Fruit fly (Drosophila melanogaster) whole organism, embryonic: ENCODE results near the gene CG31178.

Experiments
- ATbp ChIP-seq: fragments of 200-800 bp; sonication (Bioruptor generic); optimal IDR thresholded peaks from 2 replicates; lab custom pipeline; 2017; ENCODE audit warnings: missing biosample characterization, mild to moderate bottlenecking, missing genetic modification characterization, missing genetic modification reagents
- Adf1 ChIP-seq: fragments of 200-800 bp; sonication (Bioruptor generic); IDR thresholded peaks from 2 replicates; pipeline ENCODE4 v1.3.6; 2022; ENCODE audit warnings: missing biosample characterization, missing genetic modification characterization
- BEAF-32 ChIP-seq: fragments of 200-800 bp; sonication (Bioruptor generic); optimal IDR thresholded peaks from 3 replicates; lab custom pipeline; 2017; ENCODE audit warnings: missing biosample characterization, missing genetic modification characterization, mild to moderate bottlenecking, moderate library complexity, missing genetic modification reagents
- BtbVII ChIP-seq: fragments of 200-800 bp; sonication (Bioruptor generic); optimal IDR thresholded peaks from 3 replicates; lab custom pipeline; 2017; ENCODE audit warnings: missing biosample characterization, mild to moderate bottlenecking, missing genetic modification characterization
- CG10543 ChIP-seq: fragments of 200-800 bp; sonication (Bioruptor generic); optimal IDR thresholded peaks from 3 replicates; lab custom pipeline; 2017; ENCODE audit warnings: missing biosample characterization, mild to moderate bottlenecking, missing genetic modification characterization, moderate library complexity
- CG12942 ChIP-seq: fragments of 200-800 bp; sonication (Bioruptor generic); optimal IDR thresholded peaks from 3 replicates; lab custom pipeline; 2016; ENCODE audit warnings: missing biosample characterization, missing genetic modification characterization
- CG13424 ChIP-seq: fragments of 200-800 bp; sonication (Bioruptor generic); optimal IDR thresholded peaks from 2 replicates; lab custom pipeline; 2019; ENCODE audit warnings: missing biosample characterization, mild to moderate bottlenecking, missing genetic modification characterization, moderate library complexity
- CG14667 ChIP-seq: fragments of 200-800 bp; sonication (Bioruptor generic); IDR thresholded peaks from 2 replicates; pipeline ENCODE4 v1.3.6; 2022; ENCODE audit warnings: missing biosample characterization, missing genetic modification characterization
- CG15011 ChIP-seq: fragments of 200-800 bp; sonication (Bioruptor generic); optimal IDR thresholded peaks from 3 replicates; lab custom pipeline; 2018; ENCODE audit warnings: missing biosample characterization, mild to moderate bottlenecking, missing genetic modification characterization
- CG2129 ChIP-seq: fragments of 200-800 bp; sonication (Bioruptor generic); IDR thresholded peaks from 2 replicates; pipeline ENCODE4 v1.3.6; 2022; ENCODE audit warnings: missing biosample characterization, missing genetic modification characterization; ENCODE audit not compliant: partially characterized antibody
- CG3163 ChIP-seq: fragments of 200-800 bp; sonication (Bioruptor generic); optimal IDR thresholded peaks from 3 replicates; lab custom pipeline; 2016; ENCODE audit warnings: missing biosample characterization, missing genetic modification characterization
- CG3726 ChIP-seq: fragments of 200-800 bp; sonication (Bioruptor generic); IDR thresholded peaks from 3 replicates; pipeline ENCODE4, ENCODE4 v1.3.6; 2022; ENCODE audit warnings: missing biosample characterization, missing genetic modification characterization
- HLHmδ ChIP-seq: fragments of 200-800 bp; sonication (Bioruptor generic); optimal IDR thresholded peaks from 2 replicates; lab custom pipeline; 2018; ENCODE audit warnings: missing biosample characterization, mild to moderate bottlenecking, missing genetic modification characterization, moderate library complexity
- Lpt ChIP-seq: fragments of >200 bp; optimal IDR thresholded peaks from 2 replicates; lab custom pipeline; 2018; ENCODE audit warnings: missing biosample characterization, missing genetic modification characterization
- MTF-1 ChIP-seq: fragments of 200-800 bp; sonication (Bioruptor generic); optimal IDR thresholded peaks from 2 replicates; lab custom pipeline; 2018; ENCODE audit warnings: missing biosample characterization, mild to moderate bottlenecking, missing genetic modification characterization, borderline replicate concordance
- Mad ChIP-seq: fragments of 200-800 bp; sonication (Bioruptor generic); optimal IDR thresholded peaks from 2 replicates; lab custom pipeline; 2016; ENCODE audit warnings: missing biosample characterization, missing genetic modification characterization
- Myb ChIP-seq: fragments of 200-800 bp; sonication (Bioruptor generic); optimal IDR thresholded peaks from 2 replicates; lab custom pipeline; 2016; ENCODE audit warnings: missing biosample characterization, missing genetic modification characterization
- NK7.1 ChIP-seq: fragments of 200-800 bp; sonication (Bioruptor generic); optimal IDR thresholded peaks from 3 replicates; lab custom pipeline; 2016; ENCODE audit warnings: missing biosample characterization, missing genetic modification characterization
- Nf-YB ChIP-seq: fragments of 200-800 bp; sonication (Bioruptor generic); optimal IDR thresholded peaks from 3 replicates; lab custom pipeline; 2019; ENCODE audit warnings: missing biosample characterization, mild to moderate bottlenecking, missing genetic modification characterization, moderate library complexity
- Optix ChIP-seq: fragments of 200-800 bp; sonication (Bioruptor generic); IDR thresholded peaks from 3 replicates; pipeline ENCODE4 v1.3.6; 2022; ENCODE audit warnings: missing biosample characterization, missing genetic modification characterization
- ash1 ChIP-seq: fragments of 200-800 bp; sonication (Bioruptor generic); optimal IDR thresholded peaks from 2 replicates; lab custom pipeline; 2018; ENCODE audit warnings: missing biosample characterization, mild to moderate bottlenecking, missing genetic modification characterization
- bowl ChIP-seq: fragments of 200-800 bp; sonication (Bioruptor generic); IDR thresholded peaks from 2 replicates; pipeline ENCODE4 v1.3.6; 2022; ENCODE audit warnings: missing biosample characterization, missing genetic modification characterization
- btn ChIP-seq: fragments of 200-800 bp; sonication (Bioruptor generic); optimal IDR thresholded peaks from 2 replicates; lab custom pipeline; 2016; ENCODE audit warnings: missing biosample characterization, missing genetic modification characterization
- chinmo ChIP-seq: fragments of 200-800 bp; sonication (Bioruptor generic); IDR thresholded peaks from 4 replicates; pipeline ENCODE4 v1.3.6; 2022; ENCODE audit warnings: missing biosample characterization, missing genetic modification characterization; ENCODE audit not compliant: partially characterized antibody
- chm ChIP-seq: fragments of 200-800 bp; sonication (Bioruptor generic); IDR thresholded peaks from 2 replicates; pipeline ENCODE4 v1.3.6; 2022; ENCODE audit warnings: missing biosample characterization, missing genetic modification characterization
- corto ChIP-seq: fragments of 200-800 bp; sonication (Bioruptor generic); optimal IDR thresholded peaks from 2 replicates; lab custom pipeline; 2016; ENCODE audit warnings: missing biosample characterization, mild to moderate bottlenecking, missing genetic modification characterization, moderate library complexity
- croc ChIP-seq: fragments of 200-800 bp; sonication (Bioruptor generic); conservative IDR thresholded peaks from 3 replicates; pipeline ENCODE4 v1.3.6; 2022; ENCODE audit warnings: missing biosample characterization, missing genetic modification characterization
- dmrt11E ChIP-seq: fragments of 200-800 bp; sonication (Bioruptor generic); optimal IDR thresholded peaks from 3 replicates; lab custom pipeline; 2018; ENCODE audit warnings: missing biosample characterization, mild to moderate bottlenecking, missing genetic modification characterization, moderate library complexity
- dpn ChIP-seq, 2 experiments: fragments of 200-800 bp; sonication (Bioruptor generic); optimal IDR thresholded peaks; 3 replicates each; lab custom pipeline; 2016; ENCODE audit warnings: missing biosample characterization in 2 of 2, missing genetic modification characterization in 2 of 2
- ewg ChIP-seq: fragments of 200-800 bp; sonication (Bioruptor generic); optimal IDR thresholded peaks from 3 replicates; lab custom pipeline; 2017; ENCODE audit warnings: mild to moderate bottlenecking, missing biosample characterization, missing genetic modification reagents, missing genetic modification characterization
- exex ChIP-seq: fragments of 200-800 bp; sonication (Bioruptor generic); optimal IDR thresholded peaks from 4 replicates; lab custom pipeline; 2018; ENCODE audit warnings: missing biosample characterization, mild to moderate bottlenecking, missing genetic modification characterization, moderate library complexity
- grau ChIP-seq: fragments of 200-800 bp; optimal IDR thresholded peaks from 3 replicates; lab custom pipeline; 2019; ENCODE audit warnings: missing biosample characterization, mild to moderate bottlenecking, missing genetic modification characterization, moderate library complexity
- gsb-n ChIP-seq: fragments of 200-800 bp; sonication (Bioruptor generic); optimal IDR thresholded peaks from 3 replicates; lab custom pipeline; 2018; ENCODE audit warnings: missing biosample characterization, mild to moderate bottlenecking, missing genetic modification characterization
- hbn ChIP-seq: fragments of 200-800 bp; sonication (Bioruptor generic); IDR thresholded peaks from 2 replicates; pipeline ENCODE4 v1.3.6; 2022; ENCODE audit warnings: missing biosample characterization, missing genetic modification characterization; ENCODE audit not compliant: partially characterized antibody
- kah ChIP-seq: fragments of 200-800 bp; sonication (Bioruptor generic); optimal IDR thresholded peaks from 2 replicates; lab custom pipeline; 2018; ENCODE audit warnings: missing biosample characterization, mild to moderate bottlenecking, missing genetic modification characterization
- kay ChIP-seq: fragments of 200-800 bp; sonication (Bioruptor generic); optimal IDR thresholded peaks from 2 replicates; lab custom pipeline; 2016; ENCODE audit warnings: missing biosample characterization, missing genetic modification characterization
- mirr ChIP-seq: fragments of 200-800 bp; sonication (Bioruptor generic); optimal IDR thresholded peaks from 3 replicates; lab custom pipeline; 2018; ENCODE audit warnings: missing biosample characterization, mild to moderate bottlenecking, missing genetic modification characterization
- nerfin-1 ChIP-seq: fragments of 200-800 bp; sonication (Bioruptor generic); optimal IDR thresholded peaks from 3 replicates; lab custom pipeline; 2019; ENCODE audit warnings: missing biosample characterization, mild to moderate bottlenecking, missing genetic modification characterization, moderate library complexity
- org-1 ChIP-seq: fragments of 200-800 bp; sonication (Bioruptor generic); optimal IDR thresholded peaks from 2 replicates; lab custom pipeline; 2017; ENCODE audit warnings: missing biosample characterization, missing genetic modification characterization
- pfk ChIP-seq: fragments of 200-800 bp; sonication (Bioruptor generic); optimal IDR thresholded peaks from 2 replicates; lab custom pipeline; 2018; ENCODE audit warnings: missing biosample characterization, mild to moderate bottlenecking, missing genetic modification characterization, moderate library complexity
- pros ChIP-seq: fragments of 200-800 bp; sonication (Bioruptor generic); optimal IDR thresholded peaks from 3 replicates; lab custom pipeline; 2019; ENCODE audit warnings: missing biosample characterization, mild to moderate bottlenecking, missing genetic modification characterization, moderate library complexity
- slp2 ChIP-seq: fragments of 200-800 bp; sonication (Bioruptor generic); optimal IDR thresholded peaks from 2 replicates; lab custom pipeline; 2016; ENCODE audit warnings: missing biosample characterization, missing genetic modification characterization
- sqz ChIP-seq: fragments of 200-800 bp; sonication (Bioruptor generic); optimal IDR thresholded peaks from 3 replicates; lab custom pipeline; 2018; ENCODE audit warnings: missing biosample characterization, mild to moderate bottlenecking, missing genetic modification characterization
- ttk ChIP-seq: fragments of 200-800 bp; sonication (Bioruptor generic); IDR thresholded peaks from 2 replicates; pipeline ENCODE4 v2.1.2; 2022; ENCODE audit warnings: missing biosample characterization, missing genetic modification characterization
- vvl ChIP-seq: fragments of 200-800 bp; sonication (Bioruptor generic); IDR thresholded peaks from 2 replicates; pipeline ENCODE4 v1.3.6; 2022; ENCODE audit warnings: missing biosample characterization, missing genetic modification characterization
- yki ChIP-seq: fragments of >200 bp; optimal IDR thresholded peaks from 3 replicates; lab custom pipeline; 2018
- zfh2 ChIP-seq: fragments of 200-800 bp; sonication (Bioruptor generic); optimal IDR thresholded peaks from 2 replicates; lab custom pipeline; 2016; ENCODE audit warnings: missing biosample characterization, missing genetic modification characterization

Gene CG31178

dm6 chr3R:21870158-21870971, 3.2 kb upstream of the CG31178 start, which contains the start of gene CG31431 (continued):
- TF ChIP-seq kah (peak; percentile 93), nerfin-1 (tag; lab: Kevin White, UChicago) (peak; percentile 90), CG12942 (peak; percentile 95), ATbp (GFP tag; lab: Kevin White, UChicago) (peak; percentile 94), CG10543 (GFP tag; lab: Kevin White, UChicago) (peak; percentile 97), kay (peak; percentile 95), Mad (GFP tag; lab: Kevin White, UChicago) (peak; percentile 94), zfh2 (GFP tag; lab: Kevin White, UChicago) (peak; percentile 97), slp2 (GFP tag; lab: Kevin White, UChicago) (peak; percentile 95), BtbVII (GFP tag; lab: Kevin White, UChicago) (peak; percentile 98), sqz (GFP tag; lab: Kevin White, UChicago) (peak; percentile 92), CG14667 (GFP tag; lab: Robert Waterston, UW) (peak; percentile 96), Optix (GFP tag; lab: Robert Waterston, UW) (peak; percentile 94), Nf-YB (GFP tag; lab: Kevin White, UChicago) (peak; percentile 82), yki (lab: Kevin White, UChicago) (no peak), NK7.1 (GFP tag; lab: Kevin White, UChicago) (peak; percentile 97), corto (GFP tag; lab: Kevin White, UChicago) (peak; percentile 66), btn (GFP tag; lab: Kevin White, UChicago) (peak; percentile 91), mirr (GFP tag; lab: Kevin White, UChicago) (peak; percentile 98), dmrt11E (peak; percentile 94), Lpt (GFP tag; lab: Kevin White, UChicago) (no peak), vvl (GFP tag; lab: Robert Waterston, UW) (peak; percentile 99), Myb (peak; percentile 90), exex (peak; percentile 85), Adf1 (peak; percentile 86), MTF-1 (GFP tag; lab: Kevin White, UChicago) (peak; percentile 93), ash1 (GFP tag; lab: Kevin White, UChicago) (peak; percentile 88)

- TF ChIP-seq chm (GFP tag; lab: Robert Waterston, UW) (no peak), CG3163 (no peak), org-1 (GFP tag; lab: Kevin White, UChicago) (no peak), pros (GFP tag; lab: Kevin White, UChicago) (no peak), ash1 (GFP tag; lab: Kevin White, UChicago) (no peak), CG2129 (GFP tag; lab: Robert Waterston, UW) (no peak), BEAF-32 (GFP tag; lab: Kevin White, UChicago) (no peak), bowl (GFP tag; lab: Robert Waterston, UW) (no peak), ewg (GFP tag; lab: Kevin White, UChicago) (no peak), CG10543 (GFP tag; lab: Kevin White, UChicago) (peak; percentile 40), pfk (GFP tag; lab: Kevin White, UChicago) (no peak), hbn (GFP tag; lab: Robert Waterston, UW) (no peak), chinmo (GFP tag; lab: Robert Waterston, UW) (0 out of 4 replicates have a peak, but pooled peaks have one; percentile 31), CG13424 (tag; lab: Kevin White, UChicago) (no peak), HLHmδ (GFP tag; lab: Kevin White, UChicago) (no peak), CG3726 (GFP tag; lab: Robert Waterston, UW) (no peak), CG15011 (GFP tag; lab: Kevin White, UChicago) (no peak), ttk (GFP tag; lab: Robert Waterston, UW) (no peak), grau (tag; lab: Kevin White, UChicago) (no peak), Mad (GFP tag; lab: Kevin White, UChicago) (no peak), croc (GFP tag; lab: Robert Waterston, UW) (no peak), dpn (GFP tag; optimal IDR thresholded peaks at IDR 0.05; lab: Kevin White, UChicago) (no peak), gsb-n (tag; lab: Kevin White, UChicago) (no peak)
These were observed 2.1 kb upstream of the CG31178 start for dm6 chr3R:21871348-21871940.
